Fruit fly (Drosophila melanogaster) whole organism, embryonic: ENCODE measurements around the gene Psa.
A peak's percentile ranks its signal among the peaks of the same experiment; 100 is the strongest.

ENCODE experiments used
- ATbp ChIP-seq: fragments of 200-800 bp; sonication (Bioruptor generic); optimal IDR thresholded peaks from 2 replicates; lab custom pipeline; 2017; ENCODE audit warnings: missing biosample characterization, mild to moderate bottlenecking, missing genetic modification characterization, missing genetic modification reagents
- Antp ChIP-seq: fragments of 200-800 bp; sonication (Bioruptor generic); optimal IDR thresholded peaks from 3 replicates; lab custom pipeline; 2016; ENCODE audit warnings: missing biosample characterization, missing genetic modification characterization
- CG10274 ChIP-seq: fragments of 200-800 bp; sonication (Bioruptor generic); optimal IDR thresholded peaks from 3 replicates; lab custom pipeline; 2017; ENCODE audit warnings: missing biosample characterization, mild to moderate bottlenecking, missing genetic modification characterization
- CG11085 ChIP-seq: fragments of 200-800 bp; sonication (Bioruptor generic); IDR thresholded peaks from 2 replicates; pipeline ENCODE4 v1.3.6; 2022; ENCODE audit warnings: missing biosample characterization, missing genetic modification characterization
- CG11723 ChIP-seq: fragments of 200-800 bp; sonication (Bioruptor generic); optimal IDR thresholded peaks from 2 replicates; lab custom pipeline; 2017; ENCODE audit warnings: missing biosample characterization, mild to moderate bottlenecking, missing genetic modification characterization
- CG12236 ChIP-seq: fragments of 200-800 bp; sonication (Bioruptor generic); optimal IDR thresholded peaks from 2 replicates; lab custom pipeline; 2016; ENCODE audit warnings: missing biosample characterization, missing genetic modification characterization
- CG12391 ChIP-seq: fragments of 200-800 bp; sonication (Bioruptor generic); optimal IDR thresholded peaks from 3 replicates; lab custom pipeline; 2018; ENCODE audit warnings: missing biosample characterization, mild to moderate bottlenecking, missing genetic modification characterization, moderate library complexity
- CG13123 ChIP-seq: fragments of 200-800 bp; sonication (Bioruptor generic); optimal IDR thresholded peaks from 2 replicates; lab custom pipeline; 2016; ENCODE audit warnings: missing biosample characterization, missing genetic modification characterization
- CG13296 ChIP-seq: fragments of 200-800 bp; sonication (Bioruptor generic); optimal IDR thresholded peaks from 3 replicates; lab custom pipeline; 2018; ENCODE audit warnings: missing biosample characterization, mild to moderate bottlenecking, missing genetic modification characterization
- CG13424 ChIP-seq: fragments of 200-800 bp; sonication (Bioruptor generic); optimal IDR thresholded peaks from 2 replicates; lab custom pipeline; 2019; ENCODE audit warnings: missing biosample characterization, mild to moderate bottlenecking, missing genetic modification characterization, moderate library complexity
- CG14710 ChIP-seq: fragments of 200-800 bp; sonication (Bioruptor generic); optimal IDR thresholded peaks from 3 replicates; lab custom pipeline; 2019; ENCODE audit warnings: missing biosample characterization, mild to moderate bottlenecking, missing genetic modification characterization, moderate library complexity
- CG1529 ChIP-seq: fragments of 200-800 bp; sonication (Bioruptor generic); optimal IDR thresholded peaks from 3 replicates; lab custom pipeline; 2018; ENCODE audit warnings: missing biosample characterization, missing genetic modification characterization
- CG1603 ChIP-seq: fragments of 200-800 bp; sonication (Bioruptor generic); optimal IDR thresholded peaks from 2 replicates; lab custom pipeline; 2019; ENCODE audit warnings: missing biosample characterization, mild to moderate bottlenecking, missing genetic modification characterization, moderate library complexity
- CG17912 ChIP-seq: fragments of 200-800 bp; sonication (Bioruptor generic); optimal IDR thresholded peaks from 2 replicates; lab custom pipeline; 2018; ENCODE audit warnings: missing biosample characterization, mild to moderate bottlenecking, missing genetic modification characterization
- CG1832 ChIP-seq: fragments of 200-800 bp; sonication (Bioruptor generic); optimal IDR thresholded peaks from 2 replicates; lab custom pipeline; 2017; ENCODE audit warnings: missing biosample characterization, mild to moderate bottlenecking, missing genetic modification characterization, inconsistent platforms
- CG32767 ChIP-seq: fragments of 200-800 bp; sonication (Bioruptor generic); IDR thresholded peaks from 2 replicates; pipeline ENCODE4 v1.3.6; 2022; ENCODE audit warnings: missing biosample characterization, missing genetic modification characterization
- CG4617 ChIP-seq: fragments of 200-800 bp; sonication (Bioruptor generic); optimal IDR thresholded peaks from 3 replicates; lab custom pipeline; 2016; ENCODE audit warnings: missing biosample characterization, missing genetic modification characterization, borderline replicate concordance
- CG5245 ChIP-seq: fragments of 200-800 bp; sonication (Bioruptor generic); optimal IDR thresholded peaks from 3 replicates; lab custom pipeline; 2016; ENCODE audit warnings: missing biosample characterization, missing genetic modification characterization
- CG7372 ChIP-seq: fragments of 200-800 bp; sonication (Bioruptor generic); IDR thresholded peaks from 2 replicates; pipeline ENCODE4 v1.3.6; 2022; ENCODE audit warnings: missing biosample characterization, missing genetic modification characterization
- CG7745 ChIP-seq: fragments of 200-800 bp; sonication (Bioruptor generic); optimal IDR thresholded peaks from 2 replicates; lab custom pipeline; 2018; ENCODE audit warnings: missing biosample characterization, mild to moderate bottlenecking, missing genetic modification characterization, moderate library complexity
- CG8359 ChIP-seq: fragments of 200-800 bp; sonication (Bioruptor generic); optimal IDR thresholded peaks from 2 replicates; lab custom pipeline; 2017; ENCODE audit warnings: missing biosample characterization, mild to moderate bottlenecking, missing genetic modification characterization, borderline replicate concordance
- CG9797 ChIP-seq: fragments of 200-800 bp; sonication (Bioruptor generic); optimal IDR thresholded peaks from 3 replicates; lab custom pipeline; 2018; ENCODE audit warnings: missing biosample characterization, mild to moderate bottlenecking, missing genetic modification characterization
- CrebB ChIP-seq: fragments of 200-800 bp; sonication (Bioruptor generic); optimal IDR thresholded peaks from 3 replicates; lab custom pipeline; 2018; ENCODE audit warnings: missing biosample characterization, mild to moderate bottlenecking, missing genetic modification characterization
- D19A ChIP-seq: fragments of 200-800 bp; optimal IDR thresholded peaks from 3 replicates; lab custom pipeline; 2019; ENCODE audit warnings: missing biosample characterization, mild to moderate bottlenecking, missing genetic modification characterization, moderate library complexity
- Dad ChIP-seq: fragments of 200-800 bp; sonication (Bioruptor generic); optimal IDR thresholded peaks from 3 replicates; lab custom pipeline; 2016; ENCODE audit warnings: missing biosample characterization, missing genetic modification characterization
- H2.0 ChIP-seq: fragments of 200-800 bp; sonication (Bioruptor generic); IDR thresholded peaks from 2 replicates; pipeline ENCODE4 v1.3.6; 2022; ENCODE audit warnings: missing biosample characterization, missing genetic modification characterization
- HHEX ChIP-seq: fragments of 200-800 bp; sonication (Bioruptor generic); optimal IDR thresholded peaks from 3 replicates; lab custom pipeline; 2017; ENCODE audit warnings: missing biosample characterization, mild to moderate bottlenecking, missing genetic modification characterization, missing genetic modification reagents
- HmgZ ChIP-seq: fragments of 200-800 bp; sonication (Bioruptor generic); optimal IDR thresholded peaks from 2 replicates; lab custom pipeline; 2018; ENCODE audit warnings: missing biosample characterization, mild to moderate bottlenecking, missing genetic modification characterization
- Lhr ChIP-seq: fragments of 200-800 bp; sonication (Bioruptor generic); optimal IDR thresholded peaks from 3 replicates; lab custom pipeline; 2017; ENCODE audit warnings: mild to moderate bottlenecking, missing biosample characterization, missing genetic modification reagents, missing genetic modification characterization
- TFAM ChIP-seq: fragments of 200-800 bp; sonication (Bioruptor generic); optimal IDR thresholded peaks from 2 replicates; lab custom pipeline; 2017; ENCODE audit warnings: missing biosample characterization, missing genetic modification characterization, inconsistent platforms
- Vsx1 ChIP-seq: fragments of 200-800 bp; sonication (Bioruptor generic); optimal IDR thresholded peaks from 2 replicates; lab custom pipeline; 2017; ENCODE audit warnings: missing biosample characterization, mild to moderate bottlenecking, missing genetic modification characterization, missing genetic modification reagents
- bcd ChIP-seq: fragments of 200-800 bp; sonication (Bioruptor generic); optimal IDR thresholded peaks from 2 replicates; lab custom pipeline; 2017; ENCODE audit warnings: missing biosample characterization, mild to moderate bottlenecking, missing genetic modification characterization
- danr ChIP-seq: fragments of 200-800 bp; sonication (Bioruptor generic); IDR thresholded peaks from 2 replicates; pipeline ENCODE4 v1.3.6; 2022; ENCODE audit warnings: missing biosample characterization, missing genetic modification characterization
- dysf ChIP-seq: fragments of 200-800 bp; sonication (Bioruptor generic); IDR thresholded peaks from 3 replicates; pipeline ENCODE4 v1.3.6; 2022; ENCODE audit warnings: missing biosample characterization, missing genetic modification characterization
- hkb ChIP-seq, 2 experiments: fragments of 200-800 bp in 1 of 2; fragments of >200 bp in 1 of 2; sonication (Bioruptor generic) in 1 of 2; IDR thresholded peaks in 1 of 2; optimal IDR thresholded peaks in 1 of 2; 2 replicates each; pipeline versions ENCODE4 v1.3.6 to Lab custom; 2017 to 2022; ENCODE audit warnings: missing biosample characterization in 1 of 2, missing genetic modification characterization in 1 of 2
- jigr1 ChIP-seq: fragments of 200-800 bp; sonication (Bioruptor generic); IDR thresholded peaks from 3 replicates; pipeline ENCODE4 v1.3.6; 2022; ENCODE audit warnings: missing biosample characterization, missing genetic modification characterization
- klu ChIP-seq: fragments of 200-800 bp; sonication (Bioruptor generic); IDR thresholded peaks from 2 replicates; pipeline ENCODE4 v1.3.6; 2022; ENCODE audit warnings: missing biosample characterization, missing genetic modification characterization
- kni ChIP-seq: fragments of 200-800 bp; sonication (Bioruptor generic); optimal IDR thresholded peaks from 3 replicates; lab custom pipeline; 2017; ENCODE audit warnings: mild to moderate bottlenecking, missing biosample characterization, missing genetic modification reagents, missing genetic modification characterization
- nau ChIP-seq: fragments of 200-800 bp; sonication (Bioruptor generic); optimal IDR thresholded peaks from 3 replicates; lab custom pipeline; 2017; ENCODE audit warnings: missing biosample characterization, mild to moderate bottlenecking, missing genetic modification characterization, missing genetic modification reagents
- nerfin-1 ChIP-seq: fragments of 200-800 bp; sonication (Bioruptor generic); optimal IDR thresholded peaks from 3 replicates; lab custom pipeline; 2019; ENCODE audit warnings: missing biosample characterization, mild to moderate bottlenecking, missing genetic modification characterization, moderate library complexity
- oc ChIP-seq: fragments of 200-800 bp; sonication (Bioruptor generic); optimal IDR thresholded peaks from 2 replicates; lab custom pipeline; 2018; ENCODE audit warnings: missing biosample characterization, mild to moderate bottlenecking, missing genetic modification characterization, moderate library complexity
- psq ChIP-seq: fragments of 200-800 bp; sonication (Bioruptor generic); optimal IDR thresholded peaks from 2 replicates; lab custom pipeline; 2017; ENCODE audit warnings: missing biosample characterization, missing genetic modification characterization
- repo ChIP-seq: fragments of 200-800 bp; sonication (Bioruptor generic); optimal IDR thresholded peaks from 2 replicates; lab custom pipeline; 2016; ENCODE audit warnings: missing biosample characterization, missing genetic modification characterization
- salm ChIP-seq: fragments of 200-800 bp; sonication (Bioruptor generic); optimal IDR thresholded peaks from 2 replicates; lab custom pipeline; 2018; ENCODE audit warnings: missing biosample characterization, mild to moderate bottlenecking, missing genetic modification characterization
- sc ChIP-seq, 3 experiments: fragments of >200 bp in 2 of 3; fragments of 200-800 bp in 1 of 3; sonication (Bioruptor generic) in 1 of 3; optimal IDR thresholded peaks; 2 replicates in 2 of 3; 3 replicates in 1 of 3; lab custom pipeline; 2017; ENCODE audit warnings: mild to moderate bottlenecking in 1 of 3, missing biosample characterization in 1 of 3, missing genetic modification characterization in 1 of 3, missing genetic modification reagents in 1 of 3
- sqz ChIP-seq: fragments of 200-800 bp; sonication (Bioruptor generic); optimal IDR thresholded peaks from 3 replicates; lab custom pipeline; 2018; ENCODE audit warnings: missing biosample characterization, mild to moderate bottlenecking, missing genetic modification characterization
- sug ChIP-seq: fragments of 200-800 bp; optimal IDR thresholded peaks from 2 replicates; lab custom pipeline; 2019; ENCODE audit warnings: missing biosample characterization, mild to moderate bottlenecking, missing genetic modification characterization, moderate library complexity
- zfh1 ChIP-seq: fragments of 200-800 bp; sonication (Bioruptor generic); IDR thresholded peaks from 3 replicates; pipeline ENCODE4 v1.3.6; 2022; ENCODE audit warnings: missing biosample characterization, missing genetic modification characterization

Gene Psa

DNA sequence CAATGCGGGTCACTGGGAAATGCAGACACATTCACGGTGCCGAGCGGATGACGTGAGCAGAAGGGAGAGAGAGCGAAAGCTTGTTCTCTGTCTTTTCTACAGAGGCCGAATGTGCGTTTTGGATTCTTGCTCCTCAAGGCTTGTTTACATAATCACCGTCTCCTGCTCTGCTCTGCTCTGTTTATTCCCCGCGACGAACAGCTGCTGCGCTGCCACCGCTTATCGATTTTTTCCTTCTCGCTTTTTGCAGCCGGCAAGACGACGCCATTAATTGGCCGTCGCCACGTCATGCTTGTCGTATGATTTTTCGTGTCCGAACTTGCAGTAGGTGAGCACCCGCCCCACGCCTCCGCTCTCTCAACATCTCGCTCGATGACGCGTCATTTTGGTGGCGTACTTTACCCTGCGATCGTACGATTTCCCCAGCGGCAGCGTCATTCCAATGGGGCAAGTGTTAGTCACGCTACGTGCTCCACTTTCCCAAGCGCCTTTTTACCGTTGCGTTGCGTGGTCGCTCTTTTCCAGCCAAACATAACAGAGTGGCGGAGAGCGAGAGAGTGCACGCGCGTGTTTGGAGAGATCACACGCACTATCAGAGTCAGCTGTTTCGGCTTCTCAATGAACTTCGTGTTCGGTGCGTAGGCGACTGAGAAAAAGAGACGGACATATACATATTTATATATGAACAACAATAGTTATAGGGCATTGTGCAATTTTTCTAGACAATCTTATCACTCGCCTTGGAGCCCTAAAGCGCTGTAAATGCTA, 43.9 kb downstream of the Psa start (continued):
- TF ChIP-seq zfh1 (GFP tag; lab: Robert Waterston, UW) (no peak), CG1529 (GFP tag; lab: Kevin White, UChicago) (no peak), kni (GFP tag; lab: Kevin White, UChicago) (peak; percentile 99), hkb (optimal IDR thresholded peaks at IDR 0.05; lab: Kevin White, UChicago) (no peak), hkb (GFP tag; IDR thresholded peaks at IDR 0.05; lab: Robert Waterston, UW) (no peak), bcd (no peak), CG10274 (no peak), CrebB (tag; lab: Kevin White, UChicago) (peak; percentile 15), CG7745 (tag; lab: Kevin White, UChicago) (no peak), danr (GFP tag; lab: Robert Waterston, UW) (no peak), CG5245 (GFP tag; lab: Kevin White, UChicago) (no peak), repo (GFP tag; lab: Kevin White, UChicago) (no peak), Vsx1 (GFP tag; lab: Kevin White, UChicago) (peak; percentile 72), CG14710 (tag; lab: Kevin White, UChicago) (no peak), HmgZ (tag; lab: Kevin White, UChicago) (peak; percentile 3), CG12391 (no peak), CG4617 (GFP tag; lab: Kevin White, UChicago) (peak; percentile 39), sqz (GFP tag; lab: Kevin White, UChicago) (no peak), TFAM (GFP tag; lab: Kevin White, UChicago) (no peak), CG1832 (peak; percentile 11), dysf (no peak), oc (tag; lab: Kevin White, UChicago) (no peak), HHEX (GFP tag; lab: Kevin White, UChicago) (no peak), sug (tag; lab: Kevin White, UChicago) (peak; percentile 5), psq (no peak), CG11085 (no peak), CG1603 (tag; lab: Kevin White, UChicago) (no peak), jigr1 (no peak), CG12236 (GFP tag; lab: Kevin White, UChicago) (no peak), nerfin-1 (tag; lab: Kevin White, UChicago) (no peak), CG9797 (GFP tag; lab: Kevin White, UChicago) (no peak), CG17912 (GFP tag; lab: Kevin White, UChicago) (no peak), CG13296 (GFP tag; lab: Kevin White, UChicago) (no peak), D19A (tag; lab: Kevin White, UChicago) (no peak), Dad (GFP tag; lab: Kevin White, UChicago) (no peak), CG8359 (GFP tag; lab: Kevin White, UChicago) (no peak), nau (GFP tag; lab: Kevin White, UChicago) (no peak), CG32767 (GFP tag; lab: Robert Waterston, UW) (no peak), CG13424 (tag; lab: Kevin White, UChicago) (peak; percentile 27), Lhr (GFP tag; lab: Kevin White, UChicago) (no peak), CG7372 (GFP tag; lab: Robert Waterston, UW) (no peak), CG11723 (GFP tag; lab: Kevin White, UChicago) (no peak), salm (tag; lab: Kevin White, UChicago) (no peak), H2.0 (no peak), klu (GFP tag; lab: Robert Waterston, UW) (no peak), Antp (GFP tag; lab: Kevin White, UChicago) (no peak), ATbp (GFP tag; lab: Kevin White, UChicago) (no peak), CG13123 (GFP tag; lab: Kevin White, UChicago) (no peak), sc (optimal IDR thresholded peaks at IDR 0.05; lab: Kevin White, UChicago) (no peak), sc (GFP tag; optimal IDR thresholded peaks at IDR 0.05; lab: Kevin White, UChicago) (no peak)
